Worm (Caenorhabditis elegans) whole organism, L2 larva: ENCODE measurements around the gene pde-2.

ENCODE experiments used
- C34F6.9 ChIP-seq: fragments of 150-350 bp; optimal IDR thresholded peaks from 2 replicates; lab custom pipeline; 2014; ENCODE audit warnings: missing biosample characterization, missing genetic modification characterization
- F13H6.1 ChIP-seq: sonication (generic microtip); optimal IDR thresholded peaks from 2 replicates; lab custom pipeline; 2016; ENCODE audit warnings: missing genetic modification characterization, missing compliant biosample characterization
- R02D3.7 ChIP-seq: fragments of 150-350 bp; optimal IDR thresholded peaks from 2 replicates; lab custom pipeline; 2014; ENCODE audit warnings: missing biosample characterization, missing genetic modification characterization
- ZK546.5 ChIP-seq: sonication (generic microtip); optimal IDR thresholded peaks from 2 replicates; lab custom pipeline; 2017; ENCODE audit warnings: missing biosample characterization, missing genetic modification characterization
- alr-1 ChIP-seq: fragments of 150-350 bp; optimal IDR thresholded peaks from 2 replicates; lab custom pipeline; 2014; ENCODE audit warnings: missing biosample characterization, missing genetic modification characterization
- aly-2 ChIP-seq: fragments of 150-350 bp; optimal IDR thresholded peaks from 2 replicates; lab custom pipeline; 2014; ENCODE audit warnings: missing biosample characterization, missing genetic modification characterization
- ama-1 ChIP-seq: fragments of 150-350 bp; optimal IDR thresholded peaks from 2 replicates; lab custom pipeline; 2018; ENCODE audit warnings: inconsistent platforms
- blmp-1 ChIP-seq: sonication (generic microtip); optimal IDR thresholded peaks from 2 replicates; lab custom pipeline; 2017; ENCODE audit warnings: missing genetic modification characterization, mild to moderate bottlenecking, missing compliant biosample characterization, antibody characterized with exemption, moderate library complexity; ENCODE audit not compliant: insufficient read depth
- ceh-16 ChIP-seq: fragments of 150-350 bp; optimal IDR thresholded peaks from 2 replicates; lab custom pipeline; 2014; ENCODE audit warnings: missing biosample characterization, missing genetic modification characterization
- ceh-82 ChIP-seq: fragments of 150-350 bp; optimal IDR thresholded peaks from 2 replicates; lab custom pipeline; 2014; ENCODE audit warnings: missing biosample characterization, missing genetic modification characterization
- crh-2 ChIP-seq: sonication (generic microtip); optimal IDR thresholded peaks from 2 replicates; lab custom pipeline; 2017; ENCODE audit warnings: missing biosample characterization, missing genetic modification characterization
- dmd-4 ChIP-seq: sonication (generic microtip); optimal IDR thresholded peaks from 2 replicates; lab custom pipeline; 2017; ENCODE audit warnings: missing biosample characterization, missing genetic modification characterization
- egl-27 ChIP-seq: sonication (generic microtip); optimal IDR thresholded peaks from 3 replicates; lab custom pipeline; 2017; ENCODE audit warnings: missing biosample characterization, missing genetic modification reagents, missing genetic modification characterization
- elt-1 ChIP-seq: fragments of 150-350 bp; optimal IDR thresholded peaks from 2 replicates; lab custom pipeline; 2014; ENCODE audit warnings: missing biosample characterization, missing genetic modification characterization
- fos-1 ChIP-seq: fragments of 150-350 bp; optimal IDR thresholded peaks from 2 replicates; lab custom pipeline; 2014; ENCODE audit warnings: missing biosample characterization, missing genetic modification characterization
- gmeb-1 ChIP-seq: fragments of 150-350 bp; optimal IDR thresholded peaks from 2 replicates; lab custom pipeline; 2014; ENCODE audit warnings: missing biosample characterization, missing genetic modification characterization
- lin-11 ChIP-seq: fragments of 150-350 bp; sonication (generic microtip); optimal IDR thresholded peaks from 2 replicates; lab custom pipeline; 2014; ENCODE audit warnings: missing biosample characterization, missing genetic modification characterization, inconsistent platforms, mixed read lengths
- lin-13 ChIP-seq: fragments of 150-350 bp; optimal IDR thresholded peaks from 2 replicates; lab custom pipeline; 2014; ENCODE audit warnings: missing biosample characterization, missing genetic modification reagents, missing genetic modification characterization
- lin-39 ChIP-seq: fragments of 150-350 bp; optimal IDR thresholded peaks from 2 replicates; lab custom pipeline; 2014; ENCODE audit warnings: missing biosample characterization, missing genetic modification reagents, missing genetic modification characterization
- lsy-2 ChIP-seq, 2 experiments: fragments of 150-350 bp in 1 of 2; sonication (generic microtip) in 1 of 2; optimal IDR thresholded peaks; 2 replicates each; lab custom pipeline; 2014 to 2017; ENCODE audit warnings: missing biosample characterization in 2 of 2, missing genetic modification characterization in 2 of 2
- mab-5 ChIP-seq: fragments of 150-350 bp; optimal IDR thresholded peaks from 2 replicates; lab custom pipeline; 2014; ENCODE audit warnings: missing biosample characterization, missing genetic modification characterization
- mbf-1 ChIP-seq: sonication (generic microtip); optimal IDR thresholded peaks from 2 replicates; lab custom pipeline; 2017; ENCODE audit warnings: missing biosample characterization, missing genetic modification characterization
- mdl-1 ChIP-seq, 2 experiments: fragments of 150-350 bp in 1 of 2; sonication (generic microtip) in 1 of 2; optimal IDR thresholded peaks; 2 replicates each; lab custom pipeline; 2017; ENCODE audit warnings: missing biosample characterization in 2 of 2, missing genetic modification characterization in 2 of 2
- nhr-10 ChIP-seq: sonication (generic microtip); optimal IDR thresholded peaks from 2 replicates; lab custom pipeline; 2017; ENCODE audit warnings: missing biosample characterization, missing genetic modification characterization
- nhr-11 ChIP-seq: fragments of 150-350 bp; optimal IDR thresholded peaks from 2 replicates; lab custom pipeline; 2014; ENCODE audit warnings: missing biosample characterization, missing genetic modification characterization
- nhr-12 ChIP-seq: fragments of 150-350 bp; optimal IDR thresholded peaks from 2 replicates; lab custom pipeline; 2014; ENCODE audit warnings: missing biosample characterization, missing genetic modification characterization
- nhr-129 ChIP-seq: fragments of 150-350 bp; optimal IDR thresholded peaks from 2 replicates; lab custom pipeline; 2014; ENCODE audit warnings: missing biosample characterization, missing genetic modification characterization
- nhr-21 ChIP-seq: fragments of 150-350 bp; optimal IDR thresholded peaks from 2 replicates; lab custom pipeline; 2014; ENCODE audit warnings: missing biosample characterization, missing genetic modification characterization
- nhr-23 ChIP-seq: fragments of 150-350 bp; optimal IDR thresholded peaks from 2 replicates; lab custom pipeline; 2014; ENCODE audit warnings: missing biosample characterization, missing genetic modification reagents, missing genetic modification characterization
- nhr-237 ChIP-seq: fragments of 150-350 bp; optimal IDR thresholded peaks from 2 replicates; lab custom pipeline; 2014; ENCODE audit warnings: missing biosample characterization, missing genetic modification characterization
- nhr-25 ChIP-seq: fragments of 150-350 bp; sonication (generic microtip); optimal IDR thresholded peaks from 3 replicates; lab custom pipeline; 2014; ENCODE audit warnings: missing biosample characterization, missing genetic modification characterization
- nhr-6 ChIP-seq: fragments of 150-350 bp; optimal IDR thresholded peaks from 2 replicates; lab custom pipeline; 2014; ENCODE audit warnings: missing biosample characterization, missing genetic modification characterization
- nhr-77 ChIP-seq: fragments of 150-350 bp; optimal IDR thresholded peaks from 2 replicates; lab custom pipeline; 2014; ENCODE audit warnings: missing biosample characterization, missing genetic modification characterization
- peb-1 ChIP-seq: fragments of 150-350 bp; optimal IDR thresholded peaks from 2 replicates; lab custom pipeline; 2014; ENCODE audit warnings: missing biosample characterization, missing genetic modification characterization
- sem-4 ChIP-seq: fragments of 150-350 bp; optimal IDR thresholded peaks from 2 replicates; lab custom pipeline; 2014; ENCODE audit warnings: missing biosample characterization, missing genetic modification reagents, missing genetic modification characterization
- sma-3 ChIP-seq: sonication (generic microtip); optimal IDR thresholded peaks from 2 replicates; lab custom pipeline; 2016; ENCODE audit warnings: missing genetic modification reagents, missing genetic modification characterization, missing compliant biosample characterization
- sma-9 ChIP-seq, 2 experiments: fragments of 150-350 bp in 1 of 2; sonication (generic microtip) in 1 of 2; optimal IDR thresholded peaks; 2 replicates each; lab custom pipeline; 2014 to 2016; ENCODE audit warnings: missing genetic modification characterization in 2 of 2, mild to moderate bottlenecking in 1 of 2, missing biosample characterization in 1 of 2, missing compliant biosample characterization in 1 of 2, missing genetic modification reagents in 1 of 2, moderate library complexity in 1 of 2
- snpc-4 ChIP-seq: fragments of 150-350 bp; optimal IDR thresholded peaks from 2 replicates; lab custom pipeline; 2014; ENCODE audit warnings: missing biosample characterization, missing genetic modification characterization
- unc-55 ChIP-seq: fragments of 150-350 bp; sonication (generic microtip); optimal IDR thresholded peaks from 3 replicates; lab custom pipeline; 2014; ENCODE audit warnings: missing biosample characterization, missing genetic modification reagents, missing genetic modification characterization
- unc-62 ChIP-seq: fragments of 150-350 bp; optimal IDR thresholded peaks from 2 replicates; lab custom pipeline; 2014; ENCODE audit warnings: missing biosample characterization, missing genetic modification reagents, missing genetic modification characterization
- zag-1 ChIP-seq: fragments of 150-350 bp; optimal IDR thresholded peaks from 2 replicates; lab custom pipeline; 2014; ENCODE audit warnings: missing biosample characterization, missing genetic modification characterization
- ztf-1 ChIP-seq: fragments of 200-800 bp; sonication (Bioruptor generic); conservative IDR thresholded peaks from 2 replicates; pipeline ENCODE4 v1.3.6; 2022; ENCODE audit warnings: missing genetic modification characterization, missing compliant biosample characterization
- ztf-11 ChIP-seq: sonication (generic microtip); optimal IDR thresholded peaks from 2 replicates; lab custom pipeline; 2017; ENCODE audit warnings: missing biosample characterization, missing genetic modification characterization
- ztf-4 ChIP-seq: fragments of 150-350 bp; optimal IDR thresholded peaks from 2 replicates; lab custom pipeline; 2014; ENCODE audit warnings: missing biosample characterization, missing genetic modification characterization

The pde-2 gene

DNA sequence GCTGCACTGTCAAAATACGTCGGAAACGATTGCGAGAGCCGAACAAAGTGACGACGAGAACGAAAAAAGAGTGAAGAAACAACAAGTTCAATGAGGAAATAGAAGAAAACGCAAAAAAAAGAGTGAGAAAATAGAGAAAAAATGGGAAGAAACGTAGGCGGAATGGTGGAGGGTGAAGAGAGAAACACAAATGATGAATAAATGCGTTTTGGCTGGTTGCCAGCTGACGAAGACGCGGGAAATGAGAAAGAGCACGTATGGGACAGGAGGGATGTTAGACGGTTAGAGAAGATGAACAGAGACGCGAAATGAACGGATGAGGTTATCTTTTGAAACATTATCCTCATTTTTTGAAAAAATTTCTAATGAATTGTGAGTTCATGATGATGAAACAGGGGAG lies 3.3 kb upstream of the pde-2 start:
- no peak for TF ChIP-seq peb-1 (tag; lab: Kevin White, UChicago)
- peak; percentile 59 for TF ChIP-seq egl-27 (tag; lab: Kevin White, UChicago)
- TF ChIP-seq lin-11 = peak; percentile 36
- peak; percentile 69 for TF ChIP-seq zag-1
- TF ChIP-seq ZK546.5 = no peak
- TF ChIP-seq nhr-11 (tag; lab: Kevin White, UChicago) = no peak
- TF ChIP-seq nhr-129 (tag; lab: Kevin White, UChicago) = peak; percentile 90
- TF ChIP-seq nhr-6 (tag; lab: Kevin White, UChicago) = peak; percentile 63
- peak; percentile 87 for TF ChIP-seq unc-55
- TF ChIP-seq F13H6.1 (tag; lab: Kevin White, UChicago) = peak; percentile 90
- TF ChIP-seq mab-5 (tag; lab: Kevin White, UChicago) = peak; percentile 21
- no peak for TF ChIP-seq elt-1
- no peak for TF ChIP-seq ztf-1 (GFP tag; lab: Robert Waterston, UW)
- peak; percentile 83 for TF ChIP-seq sma-9 (GFP tag; optimal IDR thresholded peaks at IDR 0.05; lab: Kevin White, UChicago)
- TF ChIP-seq sma-9 (tag; optimal IDR thresholded peaks at IDR 0.05; lab: Kevin White, UChicago) = no peak
- peak; percentile 46 for TF ChIP-seq lin-13 (GFP tag; lab: Kevin White, UChicago)
- no peak for TF ChIP-seq alr-1 (tag; lab: Kevin White, UChicago)
- no peak for TF ChIP-seq ztf-11 (tag; lab: Kevin White, UChicago)
- TF ChIP-seq mdl-1 (tag; optimal IDR thresholded peaks at IDR 0.05; lab: Kevin White, UChicago) = peak in 1 of 2 experiments; percentile 37
- TF ChIP-seq dmd-4 (tag; lab: Kevin White, UChicago) = no peak
- peak; percentile 85 for TF ChIP-seq C34F6.9 (tag; lab: Kevin White, UChicago)
- TF ChIP-seq sem-4 (tag; lab: Kevin White, UChicago) = peak; percentile 61
- TF ChIP-seq lin-39 = no peak
- peak; percentile 77 for TF ChIP-seq crh-2 (tag; lab: Kevin White, UChicago)
- peak in 1 of 2 experiments; percentile 78 for TF ChIP-seq lsy-2 (tag; optimal IDR thresholded peaks at IDR 0.05; lab: Kevin White, UChicago)
- TF ChIP-seq R02D3.7 (tag; lab: Kevin White, UChicago) = no peak
- TF ChIP-seq nhr-10 (tag; lab: Kevin White, UChicago) = no peak
- TF ChIP-seq sma-3 (GFP tag; lab: Kevin White, UChicago) = peak; percentile 4
- peak; percentile 38 for TF ChIP-seq nhr-25
- TF ChIP-seq ztf-4 (tag; lab: Kevin White, UChicago) = peak; percentile 82
- TF ChIP-seq fos-1 (tag; lab: Kevin White, UChicago) = peak; percentile 40

DNA sequence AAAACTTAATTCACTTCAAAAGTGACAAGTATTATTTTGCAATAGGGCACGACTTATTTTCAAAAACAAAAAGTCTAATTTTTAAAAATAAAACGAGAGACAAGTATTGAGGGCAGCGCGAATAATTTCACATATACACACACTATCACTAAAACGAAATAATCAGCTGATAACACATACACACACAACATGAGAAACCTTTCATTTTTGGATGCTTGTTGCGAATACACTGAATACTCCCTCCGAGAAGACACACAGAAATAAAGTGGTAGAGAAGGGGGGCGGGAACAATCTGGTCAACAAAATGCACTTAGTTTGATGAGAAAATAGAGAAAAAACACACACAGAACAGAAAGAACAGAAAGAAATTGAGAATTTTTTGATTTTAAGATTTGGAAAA lies 2.7 kb upstream of the pde-2 start:
- TF ChIP-seq nhr-237 (no peak), aly-2 (tag; lab: Kevin White, UChicago) (no peak), ztf-11 (tag; lab: Kevin White, UChicago) (no peak), nhr-21 (no peak), ama-1 (lab: Kevin White, UChicago) (peak; percentile 10), fos-1 (tag; lab: Kevin White, UChicago) (peak; percentile 27), sem-4 (tag; lab: Kevin White, UChicago) (no peak), ztf-1 (GFP tag; lab: Robert Waterston, UW) (no peak)

DNA sequence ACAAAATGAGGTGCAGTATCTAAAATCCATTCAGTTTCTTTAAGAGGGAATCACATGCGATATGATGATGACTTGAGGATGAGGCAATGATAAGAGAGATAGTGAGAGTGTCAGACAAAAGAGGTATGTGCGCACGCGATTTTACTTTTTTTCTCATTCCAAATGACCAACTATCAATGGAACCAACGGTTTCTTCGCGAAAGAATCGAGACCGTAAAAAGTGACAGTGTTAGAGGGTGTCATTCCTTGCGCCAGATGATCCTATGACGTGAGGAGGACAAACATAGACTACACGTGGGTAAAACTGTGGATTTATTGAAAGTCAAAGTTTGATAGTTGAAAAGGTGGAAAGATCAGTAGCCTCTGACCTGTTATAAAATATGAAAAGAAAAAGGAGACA lies 2.1 kb upstream of the pde-2 start:
- TF ChIP-seq elt-1 = no peak
- TF ChIP-seq lin-39 = no peak
- TF ChIP-seq sma-9 (GFP tag; optimal IDR thresholded peaks at IDR 0.05; lab: Kevin White, UChicago) = peak; percentile 70
- no peak for TF ChIP-seq sma-9 (tag; optimal IDR thresholded peaks at IDR 0.05; lab: Kevin White, UChicago)
- TF ChIP-seq unc-62 (GFP tag; lab: Kevin White, UChicago) = no peak
- no peak for TF ChIP-seq egl-27 (tag; lab: Kevin White, UChicago)
- TF ChIP-seq nhr-129 (tag; lab: Kevin White, UChicago) = peak; percentile 78
- peak; percentile 80 for TF ChIP-seq blmp-1 (tag; lab: Kevin White, UChicago)
- TF ChIP-seq ama-1 (lab: Kevin White, UChicago) = no peak
- TF ChIP-seq nhr-237 = no peak
- no peak for TF ChIP-seq sma-3 (GFP tag; lab: Kevin White, UChicago)
- no peak for TF ChIP-seq ZK546.5
- no peak for TF ChIP-seq gmeb-1 (tag; lab: Kevin White, UChicago)
- no peak for TF ChIP-seq nhr-10 (tag; lab: Kevin White, UChicago)
- TF ChIP-seq nhr-6 (tag; lab: Kevin White, UChicago) = no peak
- peak; percentile 22 for TF ChIP-seq nhr-25
- TF ChIP-seq nhr-21 = peak; percentile 62
- no peak for TF ChIP-seq F13H6.1 (tag; lab: Kevin White, UChicago)
- TF ChIP-seq mdl-1 (tag; optimal IDR thresholded peaks at IDR 0.05; lab: Kevin White, UChicago) = peak in 1 of 2 experiments; percentile 39
- TF ChIP-seq aly-2 (tag; lab: Kevin White, UChicago) = no peak
- no peak for TF ChIP-seq crh-2 (tag; lab: Kevin White, UChicago)
- no peak for TF ChIP-seq peb-1 (tag; lab: Kevin White, UChicago)
- TF ChIP-seq lin-11 = no peak
- no peak for TF ChIP-seq snpc-4 (tag; lab: Kevin White, UChicago)
- no peak for TF ChIP-seq ztf-11 (tag; lab: Kevin White, UChicago)
- no peak for TF ChIP-seq zag-1
- TF ChIP-seq nhr-23 (tag; lab: Kevin White, UChicago) = no peak
- TF ChIP-seq lsy-2 (tag; optimal IDR thresholded peaks at IDR 0.05; lab: Kevin White, UChicago) = no peak
- TF ChIP-seq sem-4 (tag; lab: Kevin White, UChicago) = no peak
- no peak for TF ChIP-seq nhr-12 (tag; lab: Kevin White, UChicago)
- TF ChIP-seq ceh-82 (tag; lab: Kevin White, UChicago) = no peak
- no peak for TF ChIP-seq mab-5 (tag; lab: Kevin White, UChicago)
- TF ChIP-seq dmd-4 (tag; lab: Kevin White, UChicago) = no peak
- TF ChIP-seq ztf-4 (tag; lab: Kevin White, UChicago) = no peak
- TF ChIP-seq ceh-16 (tag; lab: Kevin White, UChicago) = no peak
- TF ChIP-seq lin-13 (GFP tag; lab: Kevin White, UChicago) = no peak
- no peak for TF ChIP-seq mbf-1 (tag; lab: Kevin White, UChicago)
- TF ChIP-seq nhr-77 = no peak
- peak; percentile 28 for TF ChIP-seq fos-1 (tag; lab: Kevin White, UChicago)
- no peak for TF ChIP-seq nhr-11 (tag; lab: Kevin White, UChicago)
